Fruit fly (Drosophila melanogaster) whole organism, adult: Measurements from ENCODE around the gene CG32695.

Experiments
- CG11617 ChIP-seq: fragments of 200-800 bp; sonication (Bioruptor generic); optimal IDR thresholded peaks from 2 replicates; lab custom pipeline; 2017; ENCODE audit warnings: mild to moderate bottlenecking, missing biosample characterization, missing genetic modification reagents, missing genetic modification characterization
- CG12768 ChIP-seq: fragments of 200-800 bp; sonication (Bioruptor generic); optimal IDR thresholded peaks from 2 replicates; lab custom pipeline; 2017; ENCODE audit warnings: missing biosample characterization, missing genetic modification characterization, mild to moderate bottlenecking, moderate library complexity, missing genetic modification reagents
- CG14711 ChIP-seq: fragments of 200-800 bp; sonication (Bioruptor generic); optimal IDR thresholded peaks from 2 replicates; lab custom pipeline; 2018; ENCODE audit warnings: missing biosample characterization, mild to moderate bottlenecking, missing genetic modification characterization, moderate library complexity
- CG1620 ChIP-seq: fragments of 200-800 bp; sonication (Bioruptor generic); optimal IDR thresholded peaks from 2 replicates; lab custom pipeline; 2016; ENCODE audit warnings: missing biosample characterization, missing genetic modification characterization
- CG33017 ChIP-seq: fragments of 200-800 bp; sonication (Bioruptor generic); optimal IDR thresholded peaks from 2 replicates; lab custom pipeline; 2018; ENCODE audit warnings: missing biosample characterization, mild to moderate bottlenecking, missing genetic modification characterization, moderate library complexity
- CG5204 ChIP-seq: fragments of 200-800 bp; sonication (Bioruptor generic); optimal IDR thresholded peaks from 2 replicates; lab custom pipeline; 2016; ENCODE audit warnings: missing biosample characterization, missing genetic modification characterization
- CG7045 ChIP-seq: fragments of 200-800 bp; sonication (Bioruptor generic); optimal IDR thresholded peaks from 2 replicates; lab custom pipeline; 2017; ENCODE audit warnings: missing biosample characterization, mild to moderate bottlenecking, missing genetic modification characterization
- CG7101 ChIP-seq: fragments of 200-800 bp; sonication (Bioruptor generic); optimal IDR thresholded peaks from 2 replicates; lab custom pipeline; 2018; ENCODE audit warnings: missing biosample characterization, mild to moderate bottlenecking, missing genetic modification characterization, moderate library complexity
- Clk ChIP-seq: fragments of 200-800 bp; sonication (Bioruptor generic); optimal IDR thresholded peaks from 2 replicates; lab custom pipeline; 2017; ENCODE audit warnings: missing biosample characterization, missing genetic modification characterization
- Crg-1 ChIP-seq: fragments of 200-800 bp; sonication (Bioruptor generic); optimal IDR thresholded peaks from 2 replicates; lab custom pipeline; 2016; ENCODE audit warnings: missing biosample characterization, missing genetic modification characterization
- Hr96 ChIP-seq: fragments of 200-800 bp; sonication (Bioruptor generic); optimal IDR thresholded peaks from 2 replicates; lab custom pipeline; 2016; ENCODE audit warnings: missing biosample characterization, missing genetic modification characterization
- Mnt ChIP-seq: fragments of 200-800 bp; sonication (Bioruptor generic); optimal IDR thresholded peaks from 2 replicates; lab custom pipeline; 2016; ENCODE audit warnings: missing biosample characterization, mild to moderate bottlenecking, missing genetic modification characterization
- bab1 ChIP-seq: fragments of 200-800 bp; sonication (Bioruptor generic); optimal IDR thresholded peaks from 3 replicates; lab custom pipeline; 2019; ENCODE audit warnings: missing biosample characterization, mild to moderate bottlenecking, missing genetic modification characterization, moderate library complexity
- cic ChIP-seq: fragments of 200-800 bp; sonication (Bioruptor generic); optimal IDR thresholded peaks from 2 replicates; lab custom pipeline; 2017; ENCODE audit warnings: missing biosample characterization, mild to moderate bottlenecking, missing genetic modification characterization, moderate library complexity
- cnc ChIP-seq, 2 experiments: fragments of >200 bp; optimal IDR thresholded peaks; 2 replicates each; lab custom pipeline; 2017
- kay ChIP-seq: fragments of 200-800 bp; sonication (Bioruptor generic); peaks from one replicate; lab custom pipeline; 2016; ENCODE audit warnings: missing biosample characterization, missing genetic modification characterization, borderline replicate concordance
- ovo ChIP-seq: fragments of 200-800 bp; sonication (Bioruptor generic); optimal IDR thresholded peaks from 2 replicates; lab custom pipeline; 2016; ENCODE audit warnings: missing biosample characterization, missing genetic modification characterization
- pad ChIP-seq: fragments of 200-800 bp; sonication (Bioruptor generic); optimal IDR thresholded peaks from 3 replicates; lab custom pipeline; 2017; ENCODE audit warnings: missing biosample characterization, missing genetic modification characterization, mild to moderate bottlenecking, moderate library complexity, missing genetic modification reagents
- tj ChIP-seq: fragments of 200-800 bp; sonication (Bioruptor generic); optimal IDR thresholded peaks from 3 replicates; lab custom pipeline; 2017; ENCODE audit warnings: missing biosample characterization, mild to moderate bottlenecking, missing genetic modification characterization, moderate library complexity
- toe ChIP-seq: fragments of 200-800 bp; sonication (Bioruptor generic); optimal IDR thresholded peaks from 2 replicates; lab custom pipeline; 2016; ENCODE audit warnings: missing biosample characterization, missing genetic modification characterization

The CG32695 gene

DNA sequence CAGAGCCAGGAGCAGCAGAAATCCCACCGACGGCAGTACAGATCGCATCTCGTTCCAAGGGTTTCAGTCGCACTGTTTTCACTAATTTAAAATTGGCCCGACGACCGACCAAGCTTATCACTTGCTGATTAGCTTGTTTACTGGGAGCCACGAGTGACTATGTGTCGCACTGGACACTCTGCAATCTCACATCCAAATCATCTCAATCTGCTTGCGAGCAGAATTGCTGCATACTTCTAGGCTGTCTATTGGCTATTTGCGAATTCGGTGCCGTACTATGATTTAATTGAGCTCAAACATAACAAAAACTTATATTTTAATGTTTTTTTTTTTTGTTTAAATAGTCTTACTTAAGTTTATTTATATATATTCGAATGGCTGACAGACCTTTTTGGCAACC, at the start of gene CG32695:
CG32695 (minus strand) TSS at position 141 of the 400 bp plus-strand sequence.
- TF ChIP-seq Mnt (GFP tag; lab: Kevin White, UChicago) (peak; percentile 53), CG1620 (GFP tag; lab: Kevin White, UChicago) (no peak)

DNA sequence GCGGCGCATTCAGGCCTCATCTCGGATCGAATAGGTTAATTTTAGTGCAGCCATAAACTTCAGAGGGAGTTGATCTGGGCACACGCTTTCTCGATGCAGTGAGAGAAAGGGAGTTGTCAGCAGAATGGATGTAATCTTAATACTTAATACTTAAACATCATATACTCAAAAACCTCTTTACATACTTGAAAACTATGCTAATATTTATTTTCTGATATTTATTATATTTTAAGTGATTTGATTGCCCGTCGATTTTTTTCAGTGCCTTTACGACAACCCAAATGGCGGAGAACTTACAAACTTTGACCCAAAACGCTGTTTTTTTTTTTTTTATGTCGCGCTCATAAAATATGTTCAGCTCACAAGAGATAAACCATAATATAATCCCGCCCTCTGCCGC, 37.9 kb upstream of the CG32695 start:
- TF ChIP-seq cnc (optimal IDR thresholded peaks at IDR 0.05; lab: Kevin White, UChicago) = no peak
- no peak for TF ChIP-seq CG33017 (tag; lab: Kevin White, UChicago)

DNA sequence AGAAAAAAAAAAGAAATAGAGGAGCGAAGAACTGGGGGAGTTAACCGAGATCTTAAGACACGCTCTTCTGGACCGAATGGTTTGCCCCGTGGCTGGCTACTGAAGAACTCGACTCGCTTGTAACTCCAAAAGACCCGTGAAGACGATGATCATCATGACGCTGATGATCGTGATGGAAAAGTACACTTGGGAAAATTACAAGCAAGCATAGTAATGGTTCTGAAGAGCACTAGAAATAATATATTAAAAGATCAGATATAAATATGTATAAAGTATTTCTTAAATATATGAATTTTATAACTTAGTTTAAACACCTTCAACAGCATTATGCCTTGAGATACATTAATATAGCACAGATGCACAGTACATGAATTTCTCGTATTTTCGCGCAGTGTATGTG, 37.2 kb upstream of the CG32695 start, which contains the start of gene CG1986:
CG1986 (minus strand) TSS at position 101 of the 400 bp plus-strand sequence.
- TF ChIP-seq CG5204 (GFP tag; lab: Kevin White, UChicago) (no peak), toe (GFP tag; lab: Kevin White, UChicago) (no peak), Crg-1 (GFP tag; lab: Kevin White, UChicago) (no peak), kay (GFP tag; lab: Kevin White, UChicago) (no peak), cnc (optimal IDR thresholded peaks at IDR 0.05; lab: Kevin White, UChicago) (no peak), CG7045 (GFP tag; lab: Kevin White, UChicago) (no peak), tj (GFP tag; lab: Kevin White, UChicago) (no peak), CG1620 (GFP tag; lab: Kevin White, UChicago) (no peak), pad (GFP tag; lab: Kevin White, UChicago) (no peak)

DNA sequence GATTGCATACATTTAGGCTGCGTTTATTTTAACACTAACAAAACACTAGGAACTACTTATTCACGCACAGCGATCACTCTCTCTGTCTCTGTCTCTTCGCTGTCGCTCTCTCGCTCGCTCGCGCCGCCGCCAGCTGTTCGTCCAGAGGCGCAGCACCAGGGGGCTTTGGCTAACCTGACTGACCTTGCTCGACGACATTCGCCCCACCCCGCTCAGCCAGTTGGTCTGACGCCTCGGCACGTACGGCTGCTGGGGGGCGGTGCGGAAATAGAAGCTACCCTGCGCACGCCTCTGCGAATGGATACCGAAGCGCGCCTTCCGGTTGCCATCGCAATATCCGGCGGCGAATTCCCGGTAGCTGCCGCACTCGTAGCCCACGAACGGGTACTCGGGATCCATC, 35.5 kb upstream of the CG32695 start:
- no peak for TF ChIP-seq CG7101 (tag; lab: Kevin White, UChicago)
- TF ChIP-seq toe (GFP tag; lab: Kevin White, UChicago) = no peak
- no peak for TF ChIP-seq pad (GFP tag; lab: Kevin White, UChicago)
- TF ChIP-seq cnc (optimal IDR thresholded peaks at IDR 0.05; lab: Kevin White, UChicago) = no peak
- no peak for TF ChIP-seq CG14711
- no peak for TF ChIP-seq CG12768 (GFP tag; lab: Kevin White, UChicago)

DNA sequence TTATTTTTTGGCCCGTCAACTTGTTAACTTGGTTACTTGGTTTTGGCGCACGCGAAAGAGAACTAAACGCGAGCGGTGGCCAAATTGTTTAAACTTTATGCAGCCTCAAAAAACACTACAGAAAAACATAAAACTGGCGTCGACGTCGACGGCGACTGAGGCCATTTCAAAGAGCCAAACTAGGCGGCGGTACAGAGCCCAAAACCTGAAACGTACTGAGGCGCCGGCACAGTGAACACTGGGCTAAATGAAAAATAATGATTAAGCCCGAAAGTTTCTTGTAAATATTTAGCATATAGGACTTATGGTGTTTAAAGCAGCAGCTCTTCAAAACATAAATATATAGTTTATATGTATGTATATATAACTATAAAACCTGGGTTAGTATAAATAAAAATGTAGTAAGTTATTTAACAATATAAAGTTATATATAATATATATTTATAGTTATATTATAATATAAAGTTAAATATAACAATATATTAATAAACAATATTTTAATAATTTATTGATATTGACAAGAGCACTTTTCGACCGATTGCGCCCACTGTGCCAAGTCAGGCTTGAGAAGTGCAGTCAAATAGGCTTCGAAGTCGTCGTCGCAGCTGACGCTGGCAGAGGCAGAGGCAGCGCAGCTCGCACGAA, 25.8 kb upstream of the CG32695 start, which contains the start of gene CG15249:
CG15249 (minus strand) TSS at position 51 of the 645 bp plus-strand sequence.
- no peak for TF ChIP-seq CG14711
- no peak for TF ChIP-seq bab1 (GFP tag; lab: Kevin White, UChicago)
- no peak for TF ChIP-seq CG7101 (tag; lab: Kevin White, UChicago)
- TF ChIP-seq CG7045 (GFP tag; lab: Kevin White, UChicago) = no peak
- TF ChIP-seq cnc (optimal IDR thresholded peaks at IDR 0.05; lab: Kevin White, UChicago) = no peak
- no peak for TF ChIP-seq Crg-1 (GFP tag; lab: Kevin White, UChicago)
- TF ChIP-seq Hr96 (GFP tag; lab: Kevin White, UChicago) = no peak
- TF ChIP-seq Mnt (GFP tag; lab: Kevin White, UChicago) = no peak
- no peak for TF ChIP-seq kay (GFP tag; lab: Kevin White, UChicago)
- TF ChIP-seq toe (GFP tag; lab: Kevin White, UChicago) = no peak
- no peak for TF ChIP-seq Clk (GFP tag; lab: Kevin White, UChicago)
- TF ChIP-seq CG1620 (GFP tag; lab: Kevin White, UChicago) = no peak
- no peak for TF ChIP-seq pad (GFP tag; lab: Kevin White, UChicago)
- TF ChIP-seq CG11617 (GFP tag; lab: Kevin White, UChicago) = no peak
- no peak for TF ChIP-seq tj (GFP tag; lab: Kevin White, UChicago)
- no peak for TF ChIP-seq CG5204 (GFP tag; lab: Kevin White, UChicago)
- TF ChIP-seq CG12768 (GFP tag; lab: Kevin White, UChicago) = no peak
- TF ChIP-seq cic (GFP tag; lab: Kevin White, UChicago) = no peak
- TF ChIP-seq ovo (GFP tag; lab: Kevin White, UChicago) = no peak

DNA sequence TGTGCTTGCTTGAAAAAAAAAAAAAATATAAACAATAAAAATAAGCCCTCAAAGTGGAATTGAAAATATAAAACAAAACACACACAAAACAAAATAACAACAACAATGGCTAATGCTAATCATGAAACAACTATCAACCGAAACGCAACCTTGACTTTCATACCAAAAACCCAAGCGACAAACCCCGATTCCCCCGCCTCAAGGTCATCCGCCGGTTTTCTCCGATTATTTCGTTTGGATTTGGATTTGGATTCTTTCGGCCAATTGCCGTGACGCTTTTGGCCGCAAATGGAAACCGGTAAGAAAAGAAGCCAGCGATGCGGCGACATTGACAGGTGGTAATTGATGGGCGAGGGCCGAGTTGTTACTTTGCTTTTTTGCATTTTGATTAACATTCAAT, 23.7 kb upstream of the CG32695 start:
- no peak for TF ChIP-seq CG33017 (tag; lab: Kevin White, UChicago)
- no peak for TF ChIP-seq CG5204 (GFP tag; lab: Kevin White, UChicago)
- TF ChIP-seq CG14711 = no peak
- TF ChIP-seq pad (GFP tag; lab: Kevin White, UChicago) = no peak
- no peak for TF ChIP-seq ovo (GFP tag; lab: Kevin White, UChicago)
- TF ChIP-seq tj (GFP tag; lab: Kevin White, UChicago) = no peak
- TF ChIP-seq kay (GFP tag; lab: Kevin White, UChicago) = no peak
- TF ChIP-seq CG11617 (GFP tag; lab: Kevin White, UChicago) = no peak
- no peak for TF ChIP-seq cic (GFP tag; lab: Kevin White, UChicago)
- no peak for TF ChIP-seq Mnt (GFP tag; lab: Kevin White, UChicago)
- TF ChIP-seq toe (GFP tag; lab: Kevin White, UChicago) = no peak
- TF ChIP-seq CG7045 (GFP tag; lab: Kevin White, UChicago) = no peak
- no peak for TF ChIP-seq CG12768 (GFP tag; lab: Kevin White, UChicago)
- TF ChIP-seq Clk (GFP tag; lab: Kevin White, UChicago) = no peak
- TF ChIP-seq Crg-1 (GFP tag; lab: Kevin White, UChicago) = no peak

DNA sequence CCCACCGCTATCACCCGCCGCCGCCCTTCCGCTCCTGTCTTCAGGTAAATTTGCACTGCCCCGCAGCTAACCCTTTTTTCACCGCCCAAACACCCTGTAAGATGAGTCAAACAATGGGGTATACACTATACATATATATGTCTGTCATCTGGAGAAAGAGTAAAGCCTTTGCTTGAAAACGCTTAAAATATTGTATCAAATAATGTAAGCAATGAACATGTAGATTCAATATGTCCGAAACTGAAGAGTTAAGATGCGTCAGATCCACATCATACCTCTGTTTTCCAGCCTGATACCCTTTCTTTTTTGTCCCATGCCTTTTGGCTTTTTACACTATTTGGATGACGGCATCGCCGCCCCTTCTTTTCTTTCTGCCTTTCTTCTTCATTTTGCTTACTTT, 19.0 kb upstream of the CG32695 start:
- TF ChIP-seq bab1 (GFP tag; lab: Kevin White, UChicago) (peak; percentile 36), toe (GFP tag; lab: Kevin White, UChicago) (no peak), tj (GFP tag; lab: Kevin White, UChicago) (no peak), kay (GFP tag; lab: Kevin White, UChicago) (no peak), cnc (optimal IDR thresholded peaks at IDR 0.05; lab: Kevin White, UChicago) (no peak), Clk (GFP tag; lab: Kevin White, UChicago) (no peak), Hr96 (GFP tag; lab: Kevin White, UChicago) (no peak), CG14711 (no peak)
